Fruit fly (Drosophila melanogaster) whole organism, adult: ENCODE data around the gene rho-5.
A peak's percentile ranks its signal among the peaks of the same experiment; 100 is the strongest.

Source experiments
- CG11617 ChIP-seq: fragments of 200-800 bp; sonication (Bioruptor generic); optimal IDR thresholded peaks from 2 replicates; lab custom pipeline; 2017; ENCODE audit warnings: mild to moderate bottlenecking, missing biosample characterization, missing genetic modification reagents, missing genetic modification characterization
- CG12768 ChIP-seq: fragments of 200-800 bp; sonication (Bioruptor generic); optimal IDR thresholded peaks from 2 replicates; lab custom pipeline; 2017; ENCODE audit warnings: missing biosample characterization, missing genetic modification characterization, mild to moderate bottlenecking, moderate library complexity, missing genetic modification reagents
- CG14711 ChIP-seq: fragments of 200-800 bp; sonication (Bioruptor generic); optimal IDR thresholded peaks from 2 replicates; lab custom pipeline; 2018; ENCODE audit warnings: missing biosample characterization, mild to moderate bottlenecking, missing genetic modification characterization, moderate library complexity
- CG1620 ChIP-seq: fragments of 200-800 bp; sonication (Bioruptor generic); optimal IDR thresholded peaks from 2 replicates; lab custom pipeline; 2016; ENCODE audit warnings: missing biosample characterization, missing genetic modification characterization
- CG33017 ChIP-seq: fragments of 200-800 bp; sonication (Bioruptor generic); optimal IDR thresholded peaks from 2 replicates; lab custom pipeline; 2018; ENCODE audit warnings: missing biosample characterization, mild to moderate bottlenecking, missing genetic modification characterization, moderate library complexity
- CG5204 ChIP-seq: fragments of 200-800 bp; sonication (Bioruptor generic); optimal IDR thresholded peaks from 2 replicates; lab custom pipeline; 2016; ENCODE audit warnings: missing biosample characterization, missing genetic modification characterization
- CG7045 ChIP-seq: fragments of 200-800 bp; sonication (Bioruptor generic); optimal IDR thresholded peaks from 2 replicates; lab custom pipeline; 2017; ENCODE audit warnings: missing biosample characterization, mild to moderate bottlenecking, missing genetic modification characterization
- CG7101 ChIP-seq: fragments of 200-800 bp; sonication (Bioruptor generic); optimal IDR thresholded peaks from 2 replicates; lab custom pipeline; 2018; ENCODE audit warnings: missing biosample characterization, mild to moderate bottlenecking, missing genetic modification characterization, moderate library complexity
- Clk ChIP-seq: fragments of 200-800 bp; sonication (Bioruptor generic); optimal IDR thresholded peaks from 2 replicates; lab custom pipeline; 2017; ENCODE audit warnings: missing biosample characterization, missing genetic modification characterization
- Crg-1 ChIP-seq: fragments of 200-800 bp; sonication (Bioruptor generic); optimal IDR thresholded peaks from 2 replicates; lab custom pipeline; 2016; ENCODE audit warnings: missing biosample characterization, missing genetic modification characterization
- Hr96 ChIP-seq: fragments of 200-800 bp; sonication (Bioruptor generic); optimal IDR thresholded peaks from 2 replicates; lab custom pipeline; 2016; ENCODE audit warnings: missing biosample characterization, missing genetic modification characterization
- Mnt ChIP-seq: fragments of 200-800 bp; sonication (Bioruptor generic); optimal IDR thresholded peaks from 2 replicates; lab custom pipeline; 2016; ENCODE audit warnings: missing biosample characterization, mild to moderate bottlenecking, missing genetic modification characterization
- bab1 ChIP-seq: fragments of 200-800 bp; sonication (Bioruptor generic); optimal IDR thresholded peaks from 3 replicates; lab custom pipeline; 2019; ENCODE audit warnings: missing biosample characterization, mild to moderate bottlenecking, missing genetic modification characterization, moderate library complexity
- cic ChIP-seq: fragments of 200-800 bp; sonication (Bioruptor generic); optimal IDR thresholded peaks from 2 replicates; lab custom pipeline; 2017; ENCODE audit warnings: missing biosample characterization, mild to moderate bottlenecking, missing genetic modification characterization, moderate library complexity
- cnc ChIP-seq, 2 experiments: fragments of >200 bp; optimal IDR thresholded peaks; 2 replicates each; lab custom pipeline; 2017
- kay ChIP-seq: fragments of 200-800 bp; sonication (Bioruptor generic); peaks from one replicate; lab custom pipeline; 2016; ENCODE audit warnings: missing biosample characterization, missing genetic modification characterization, borderline replicate concordance
- ovo ChIP-seq: fragments of 200-800 bp; sonication (Bioruptor generic); optimal IDR thresholded peaks from 2 replicates; lab custom pipeline; 2016; ENCODE audit warnings: missing biosample characterization, missing genetic modification characterization
- pad ChIP-seq: fragments of 200-800 bp; sonication (Bioruptor generic); optimal IDR thresholded peaks from 3 replicates; lab custom pipeline; 2017; ENCODE audit warnings: missing biosample characterization, missing genetic modification characterization, mild to moderate bottlenecking, moderate library complexity, missing genetic modification reagents
- tj ChIP-seq: fragments of 200-800 bp; sonication (Bioruptor generic); optimal IDR thresholded peaks from 3 replicates; lab custom pipeline; 2017; ENCODE audit warnings: missing biosample characterization, mild to moderate bottlenecking, missing genetic modification characterization, moderate library complexity
- toe ChIP-seq: fragments of 200-800 bp; sonication (Bioruptor generic); optimal IDR thresholded peaks from 2 replicates; lab custom pipeline; 2016; ENCODE audit warnings: missing biosample characterization, missing genetic modification characterization

rho-5 gene

DNA sequence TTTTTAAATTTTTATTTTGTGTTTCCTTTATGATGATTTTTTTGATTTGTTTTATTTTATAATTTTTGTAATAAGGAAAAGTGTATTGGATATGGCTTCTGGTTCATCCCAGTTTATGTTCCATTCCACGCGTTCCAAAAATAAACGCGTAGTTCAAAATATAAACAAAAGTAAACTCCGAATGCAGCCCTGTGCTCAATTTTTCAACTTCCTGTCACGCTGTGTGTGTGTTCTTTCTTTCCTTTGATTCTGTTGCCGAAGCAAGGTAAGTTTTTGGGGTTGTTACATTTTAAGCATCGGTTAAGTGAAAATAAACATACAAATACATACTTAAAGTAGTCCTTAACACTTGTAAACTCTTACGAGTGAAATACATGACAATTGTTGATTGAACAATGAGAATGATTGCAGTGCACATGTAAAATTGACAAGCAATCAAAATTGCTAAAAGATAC is 34.4 kb upstream of the rho-5 start, which contains the start of the genes Ip259 and RpS27A:
Gene Ip259 (plus strand): TSS at position 231 of the 455 bp plus-strand sequence.
Gene RpS27A (plus strand): TSS at position 231 of the 455 bp plus-strand sequence.
- TF ChIP-seq CG7045 (GFP tag; lab: Kevin White, UChicago), result peak; percentile 80
- TF ChIP-seq ovo (GFP tag; lab: Kevin White, UChicago), result no peak
- TF ChIP-seq cnc (optimal IDR thresholded peaks at IDR 0.05; lab: Kevin White, UChicago), result no peak
- peak; percentile 80 for TF ChIP-seq CG12768 (GFP tag; lab: Kevin White, UChicago)
- peak; percentile 90 for TF ChIP-seq Mnt (GFP tag; lab: Kevin White, UChicago)
- TF ChIP-seq Hr96 (GFP tag; lab: Kevin White, UChicago), result no peak
- TF ChIP-seq CG33017, result peak; percentile 59
- peak; percentile 86 for TF ChIP-seq CG11617
- TF ChIP-seq CG5204 (GFP tag; lab: Kevin White, UChicago), result no peak
- peak; percentile 74 for TF ChIP-seq Clk (GFP tag; lab: Kevin White, UChicago)
- TF ChIP-seq tj (GFP tag; lab: Kevin White, UChicago), result peak; percentile 53
- no peak for TF ChIP-seq cic (GFP tag; lab: Kevin White, UChicago)
- TF ChIP-seq CG14711 (tag; lab: Kevin White, UChicago), result peak; percentile 60
- TF ChIP-seq pad (GFP tag; lab: Kevin White, UChicago), result peak; percentile 64
- peak; percentile 83 for TF ChIP-seq CG1620 (GFP tag; lab: Kevin White, UChicago)
- peak; percentile 83 for TF ChIP-seq Crg-1 (GFP tag; lab: Kevin White, UChicago)
- TF ChIP-seq CG7101 (tag; lab: Kevin White, UChicago), result peak; percentile 87
- TF ChIP-seq bab1 (GFP tag; lab: Kevin White, UChicago), result peak; percentile 73
- no peak for TF ChIP-seq toe (GFP tag; lab: Kevin White, UChicago)
- peak; percentile 54 for TF ChIP-seq kay (GFP tag; lab: Kevin White, UChicago)

DNA sequence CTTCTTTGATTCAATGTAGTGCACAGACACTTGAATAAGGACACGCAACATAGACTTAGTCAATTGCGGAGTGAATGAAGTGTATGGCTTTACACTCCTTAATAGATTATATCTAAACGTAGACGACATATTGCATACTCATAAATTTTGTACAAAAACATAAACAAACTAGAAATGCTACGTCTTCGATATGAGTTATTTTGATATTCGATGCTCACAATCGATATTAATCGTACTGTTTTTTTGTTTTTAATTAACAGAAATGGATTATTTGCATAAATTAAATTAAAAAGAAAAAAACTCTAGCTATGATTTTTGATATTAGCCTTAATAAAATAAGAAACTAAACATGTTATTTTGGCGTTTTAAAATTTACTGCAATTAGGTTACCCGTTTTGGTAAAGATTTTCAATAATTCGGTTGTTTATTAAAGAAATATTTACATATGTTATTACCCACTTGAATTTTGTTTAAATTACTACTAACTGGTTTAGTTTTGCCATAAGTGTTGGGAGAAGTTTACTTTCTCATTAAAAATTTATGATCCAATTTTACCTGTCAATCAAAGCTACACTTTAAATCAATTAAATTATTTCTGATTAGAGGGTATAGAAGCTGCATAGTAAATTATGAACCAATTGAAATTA is 31.4 kb upstream of the rho-5 start, which contains the start of the genes CG17768, LSm-4 and Ir31a:
Gene CG17768 (minus strand): TSS at position 196 of the 647 bp plus-strand sequence.
Gene LSm-4 (minus strand): TSS at position 196 of the 647 bp plus-strand sequence.
Gene Ir31a (plus strand): TSS at position 558 of the 647 bp plus-strand sequence.
- TF ChIP-seq CG7101 (tag; lab: Kevin White, UChicago), result no peak
- no peak for TF ChIP-seq Mnt (GFP tag; lab: Kevin White, UChicago)
- TF ChIP-seq CG5204 (GFP tag; lab: Kevin White, UChicago), result no peak
- no peak for TF ChIP-seq Crg-1 (GFP tag; lab: Kevin White, UChicago)

DNA sequence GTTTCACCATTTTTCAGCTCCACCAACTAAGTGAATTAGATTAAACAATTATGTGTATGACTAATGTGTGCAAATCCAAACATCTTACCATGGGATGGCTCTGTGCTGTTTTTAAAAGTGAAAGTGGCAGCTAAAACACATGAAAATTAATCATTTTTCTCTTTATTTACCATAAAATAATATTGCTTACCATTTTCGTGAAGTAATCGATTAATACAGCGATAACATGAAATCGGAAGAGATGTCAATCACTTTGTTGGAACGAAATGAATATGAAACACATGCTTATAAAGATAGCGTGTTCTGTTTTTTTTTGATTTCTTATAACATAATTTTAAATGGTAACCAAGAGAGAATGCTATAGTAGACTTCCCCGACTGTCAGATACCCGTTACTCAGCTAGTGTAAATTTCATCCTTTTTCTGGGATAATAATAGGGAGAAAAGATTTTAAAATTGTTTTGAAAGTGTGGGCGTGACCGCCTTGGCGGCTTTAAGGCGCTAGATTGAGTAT is 30.2 kb upstream of the rho-5 start:
- TF ChIP-seq cic (GFP tag; lab: Kevin White, UChicago), result no peak
- TF ChIP-seq ovo (GFP tag; lab: Kevin White, UChicago), result no peak
- no peak for TF ChIP-seq Mnt (GFP tag; lab: Kevin White, UChicago)
- TF ChIP-seq tj (GFP tag; lab: Kevin White, UChicago), result no peak
- TF ChIP-seq CG1620 (GFP tag; lab: Kevin White, UChicago), result no peak
- TF ChIP-seq CG12768 (GFP tag; lab: Kevin White, UChicago), result no peak
- peak; percentile 86 for TF ChIP-seq kay (GFP tag; lab: Kevin White, UChicago)
- peak; percentile 39 for TF ChIP-seq bab1 (GFP tag; lab: Kevin White, UChicago)
- no peak for TF ChIP-seq CG5204 (GFP tag; lab: Kevin White, UChicago)
- TF ChIP-seq cnc (optimal IDR thresholded peaks at IDR 0.05; lab: Kevin White, UChicago), result no peak
- TF ChIP-seq Hr96 (GFP tag; lab: Kevin White, UChicago), result no peak
- no peak for TF ChIP-seq Clk (GFP tag; lab: Kevin White, UChicago)
- TF ChIP-seq CG33017, result no peak
- no peak for TF ChIP-seq CG11617
- TF ChIP-seq CG7101 (tag; lab: Kevin White, UChicago), result no peak
- no peak for TF ChIP-seq CG7045 (GFP tag; lab: Kevin White, UChicago)

DNA sequence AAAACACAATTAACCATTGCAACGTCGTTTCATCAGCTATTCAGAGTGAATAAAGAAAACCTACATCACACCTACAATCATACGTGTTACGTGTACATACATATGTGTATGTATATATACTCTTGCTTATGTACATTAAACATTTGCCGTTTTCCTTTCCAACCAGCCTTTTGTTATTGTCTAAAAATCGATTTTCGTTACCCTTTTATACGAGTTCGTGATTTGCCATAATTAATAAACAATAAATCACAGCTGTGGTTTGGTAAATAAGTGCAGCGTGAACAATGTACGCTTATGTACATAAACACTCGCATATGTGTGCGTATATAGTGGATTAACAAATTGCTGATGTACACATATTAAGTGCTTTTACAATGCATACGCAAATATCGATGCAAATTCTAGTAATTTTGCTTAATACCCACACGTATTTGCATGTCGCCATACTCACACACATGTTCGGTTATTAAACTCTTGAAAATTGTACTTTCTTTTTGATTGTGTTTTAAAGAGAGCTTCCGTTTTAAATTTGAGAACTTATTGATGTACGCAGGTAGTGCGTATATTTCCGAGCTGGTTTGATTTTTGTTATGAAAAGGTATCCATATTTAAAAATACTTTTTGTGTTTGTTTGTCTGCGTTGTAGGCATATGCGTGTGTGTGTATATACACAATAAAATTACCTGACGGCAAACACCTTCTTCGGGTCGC is 23.3 kb upstream of the rho-5 start:
- TF ChIP-seq CG12768 (GFP tag; lab: Kevin White, UChicago) (no peak), tj (GFP tag; lab: Kevin White, UChicago) (peak; percentile 84), Crg-1 (GFP tag; lab: Kevin White, UChicago) (no peak), cic (GFP tag; lab: Kevin White, UChicago) (peak; percentile 59), CG5204 (GFP tag; lab: Kevin White, UChicago) (no peak), Mnt (GFP tag; lab: Kevin White, UChicago) (peak; percentile 65), toe (GFP tag; lab: Kevin White, UChicago) (no peak), CG14711 (tag; lab: Kevin White, UChicago) (no peak), kay (GFP tag; lab: Kevin White, UChicago) (peak; percentile 99)

DNA sequence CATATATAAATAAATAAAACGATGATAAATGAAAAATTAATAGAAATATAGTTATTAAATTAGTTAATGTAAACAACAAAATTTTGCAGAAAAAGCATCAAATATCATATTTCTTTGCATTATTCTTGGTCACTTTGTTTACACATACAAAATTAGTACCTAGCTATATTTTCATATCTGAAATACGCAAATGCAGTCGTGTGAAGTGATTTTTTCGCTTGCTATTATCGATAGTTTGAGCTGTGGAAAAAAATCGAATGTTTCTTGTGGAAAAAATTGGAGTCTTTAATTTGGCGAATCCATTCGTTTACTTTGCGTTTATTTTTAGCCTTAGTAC is 22.8 kb upstream of the rho-5 start, which contains the start of gene Cnot4:
Gene Cnot4 (plus strand): TSS at position 229 of the 337 bp plus-strand sequence.
- TF ChIP-seq CG11617 (no peak), CG7101 (tag; lab: Kevin White, UChicago) (no peak), CG14711 (tag; lab: Kevin White, UChicago) (no peak), tj (GFP tag; lab: Kevin White, UChicago) (no peak), pad (GFP tag; lab: Kevin White, UChicago) (no peak), CG1620 (GFP tag; lab: Kevin White, UChicago) (no peak), Hr96 (GFP tag; lab: Kevin White, UChicago) (no peak), bab1 (GFP tag; lab: Kevin White, UChicago) (no peak), toe (GFP tag; lab: Kevin White, UChicago) (no peak), Mnt (GFP tag; lab: Kevin White, UChicago) (no peak), CG12768 (GFP tag; lab: Kevin White, UChicago) (no peak), CG7045 (GFP tag; lab: Kevin White, UChicago) (no peak), kay (GFP tag; lab: Kevin White, UChicago) (no peak), Crg-1 (GFP tag; lab: Kevin White, UChicago) (no peak)
